Worm (Caenorhabditis elegans): ENCODE results near the gene nas-39.
"Not testable (repeated sequence)": the region's sequence is repeated elsewhere in the genome, so short reads cannot be mapped to it uniquely, and the experiment has no call there.

The nas-39 gene

DNA sequence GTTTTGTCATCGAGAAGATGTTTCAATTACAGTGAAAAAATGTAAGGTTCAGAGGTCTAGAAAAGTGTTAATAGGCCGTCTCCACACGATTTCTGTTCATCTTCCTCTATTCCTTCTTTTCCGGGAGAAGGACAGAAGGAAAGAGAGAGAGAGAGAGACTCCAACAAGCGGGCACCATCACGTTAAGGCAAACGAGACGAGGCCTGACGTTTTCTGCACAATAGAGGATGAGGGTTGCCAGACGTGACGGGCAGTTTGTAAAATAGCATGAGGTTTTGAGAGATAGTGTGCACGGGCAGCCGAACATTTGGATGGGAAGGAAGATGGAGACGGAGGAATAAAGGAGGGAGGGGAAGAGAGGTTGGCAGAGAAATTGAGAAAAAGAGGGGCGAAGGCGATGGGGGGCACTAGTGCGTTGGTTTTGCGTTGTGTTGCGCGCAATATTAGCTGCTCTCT lies 10.9 kb upstream of the nas-39 start, which contains the start of gene twf-2:
TSS of gene twf-2 (plus strand) at position 405 of the 456 bp plus-strand sequence.
- TF ChIP-seq ham-2 (GFP tag; optimal IDR thresholded peaks at IDR 0.05) (peak; percentile 83), unc-62 (GFP tag; optimal IDR thresholded peaks at IDR 0.05) (peak; percentile 91), nhr-28 (tag; optimal IDR thresholded peaks at IDR 0.05) (no peak), ces-1 (GFP tag; optimal IDR thresholded peaks at IDR 0.05) (peak; percentile 63), sptf-1 (tag; optimal IDR thresholded peaks at IDR 0.05) (peak; percentile 82), M03D4.4 (tag; optimal IDR thresholded peaks at IDR 0.05) (peak; percentile 67), drap-1 (GFP tag; optimal IDR thresholded peaks at IDR 0.05) (peak; percentile 70), pha-4 (tag; optimal IDR thresholded peaks at IDR 0.05) (peak; percentile 56), mep-1 (tag; optimal IDR thresholded peaks at IDR 0.05) (peak; percentile 63), unc-120 (tag; optimal IDR thresholded peaks at IDR 0.05; ENCODE audit: poor library complexity, severe bottlenecking) (peak; percentile 94), cnd-1 (tag; optimal IDR thresholded peaks at IDR 0.05) (peak; percentile 63), hlh-1 (tag; optimal IDR thresholded peaks at IDR 0.05) (peak; percentile 58), ztf-11 (tag; optimal IDR thresholded peaks at IDR 0.05) (peak; percentile 63), zip-8 (tag; optimal IDR thresholded peaks at IDR 0.05) (no peak), flh-1 (GFP tag; optimal IDR thresholded peaks at IDR 0.05) (no peak), nhr-237 (tag; optimal IDR thresholded peaks at IDR 0.05) (peak; percentile 38), lin-13 (tag; optimal IDR thresholded peaks at IDR 0.05) (peak; percentile 29), mls-2 (tag; optimal IDR thresholded peaks at IDR 0.05) (peak; percentile 77), ceh-43 (GFP tag; optimal IDR thresholded peaks at IDR 0.05) (no peak), nhr-76 (tag; optimal IDR thresholded peaks at IDR 0.05) (no peak)

DNA sequence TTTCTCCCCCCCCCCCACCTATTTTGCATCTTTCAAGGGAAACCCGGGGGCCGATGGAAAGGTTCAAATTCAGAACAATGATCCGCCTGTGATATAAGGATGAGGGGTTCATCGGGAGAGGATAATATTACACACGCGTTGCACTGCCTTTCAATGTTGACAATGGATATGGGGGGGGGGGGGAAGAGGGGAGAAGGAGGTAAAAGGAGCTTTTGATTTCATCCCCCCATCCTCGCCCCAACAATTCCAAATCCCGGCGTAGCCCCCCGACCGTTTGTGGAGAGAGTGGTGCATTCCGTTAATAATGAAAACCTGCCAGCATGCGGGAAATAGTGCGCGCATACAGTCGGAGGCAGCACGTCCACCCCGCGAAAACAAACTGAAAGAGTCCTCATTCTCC lies 9.6 kb upstream of the nas-39 start:
- TF ChIP-seq mab-5 (tag; optimal IDR thresholded peaks at IDR 0.05) (no peak), pha-4 (tag; optimal IDR thresholded peaks at IDR 0.05) (peak; percentile 37), nhr-28 (tag; optimal IDR thresholded peaks at IDR 0.05) (no peak), cnd-1 (tag; optimal IDR thresholded peaks at IDR 0.05) (peak; percentile 17), sptf-1 (tag; optimal IDR thresholded peaks at IDR 0.05) (peak; percentile 53), unc-62 (GFP tag; optimal IDR thresholded peaks at IDR 0.05) (no peak), mls-2 (tag; optimal IDR thresholded peaks at IDR 0.05) (peak; percentile 21)

DNA sequence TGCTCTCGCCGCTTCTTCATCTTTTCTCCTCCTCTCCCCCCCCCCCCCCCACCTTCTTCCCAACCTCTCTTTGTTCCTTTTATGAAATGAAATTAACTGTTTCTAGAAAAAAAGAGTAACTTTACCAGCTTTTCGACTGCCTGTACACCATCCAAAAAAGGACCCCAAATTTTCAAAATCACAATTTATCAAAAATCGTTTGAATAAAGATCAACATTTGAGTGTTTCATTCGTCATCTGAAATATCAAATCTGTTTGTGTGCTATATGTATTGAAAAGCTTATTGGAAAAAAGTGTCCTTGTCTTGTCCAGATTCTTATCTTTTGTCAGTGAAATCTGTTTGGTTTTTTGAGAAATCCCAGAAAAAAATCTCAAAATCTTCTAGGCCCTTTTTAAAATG lies 5.6 kb upstream of the nas-39 start:
- TF ChIP-seq unc-39 (tag; optimal IDR thresholded peaks at IDR 0.05), result no peak
- no peak for TF ChIP-seq ztf-11 (tag; optimal IDR thresholded peaks at IDR 0.05)
- no peak for TF ChIP-seq ceh-39 (tag; optimal IDR thresholded peaks at IDR 0.05)
- no peak for TF ChIP-seq M03D4.4 (tag; optimal IDR thresholded peaks at IDR 0.05)
- TF ChIP-seq nhr-237 (tag; optimal IDR thresholded peaks at IDR 0.05), result no peak
- TF ChIP-seq ham-2 (GFP tag; optimal IDR thresholded peaks at IDR 0.05), result no peak
- TF ChIP-seq elt-3 (tag; optimal IDR thresholded peaks at IDR 0.05), result no peak
- no peak for TF ChIP-seq hlh-1 (tag; optimal IDR thresholded peaks at IDR 0.05)
- TF ChIP-seq sptf-1 (tag; optimal IDR thresholded peaks at IDR 0.05), result no peak
- no peak for TF ChIP-seq tbx-8 (GFP tag; optimal IDR thresholded peaks at IDR 0.05)
- TF ChIP-seq nhr-12 (tag; optimal IDR thresholded peaks at IDR 0.05), result no peak
- no peak for TF ChIP-seq lin-13 (tag; optimal IDR thresholded peaks at IDR 0.05)
- no peak for TF ChIP-seq elt-1 (tag; optimal IDR thresholded peaks at IDR 0.05; ENCODE audit: borderline replicate concordance, insufficient read depth)
- TF ChIP-seq drap-1 (GFP tag; optimal IDR thresholded peaks at IDR 0.05), result no peak
- TF ChIP-seq ceh-83 (GFP tag; optimal IDR thresholded peaks at IDR 0.05), result no peak
- no peak for TF ChIP-seq unc-62 (GFP tag; optimal IDR thresholded peaks at IDR 0.05)

DNA sequence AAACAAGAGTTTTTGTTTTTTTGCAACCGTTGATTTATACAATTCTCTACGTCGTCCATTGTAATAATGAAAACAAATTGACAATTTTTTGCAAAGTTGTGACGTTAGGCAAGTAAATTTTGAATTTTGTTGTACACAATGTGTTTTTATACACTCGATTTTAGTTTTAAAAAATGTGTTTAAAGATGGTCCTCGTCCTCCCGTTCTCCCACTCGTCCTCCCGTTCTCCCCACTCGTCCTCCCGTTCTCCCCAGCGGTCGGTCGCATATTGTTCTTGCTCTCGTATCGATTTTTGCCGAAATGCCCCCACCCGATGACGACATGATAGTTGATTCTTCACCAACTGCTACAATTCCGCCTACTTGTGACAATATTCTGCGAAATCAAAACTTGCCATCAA lies 5.1 kb upstream of the nas-39 start, which contains the start of gene F38E9.4:
TSS of gene F38E9.4 (plus strand) at position 301 of the 400 bp plus-strand sequence.
- TF ChIP-seq nhr-237, mab-5, sptf-1 (tag; optimal IDR thresholded peaks at IDR 0.05): not testable (repeated sequence)

DNA sequence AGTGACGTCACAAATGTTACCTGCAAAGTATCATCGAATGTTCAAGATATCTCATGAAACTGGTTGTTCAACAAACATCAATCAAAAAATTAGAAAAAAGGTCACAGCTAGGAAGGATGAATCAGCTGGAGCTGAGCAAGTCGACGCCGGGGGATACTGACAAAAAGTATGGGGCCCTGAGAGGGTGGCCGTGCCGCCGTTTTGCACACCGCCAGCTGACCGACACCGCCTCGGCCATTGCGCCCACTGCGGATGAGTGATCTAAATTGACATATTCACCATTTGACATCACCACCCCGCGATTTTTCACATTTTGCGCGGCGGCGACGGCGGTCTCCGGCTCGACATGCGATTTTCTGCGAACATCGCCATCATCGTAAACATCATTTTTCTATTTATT lies 386 bp downstream of the nas-39 start:
- TF ChIP-seq nhr-2 (tag; optimal IDR thresholded peaks at IDR 0.05) (no peak), nhr-76 (tag; optimal IDR thresholded peaks at IDR 0.05) (no peak), snpc-4 (tag; optimal IDR thresholded peaks at IDR 0.05) (no peak), cnd-1 (tag; optimal IDR thresholded peaks at IDR 0.05) (no peak), nhr-237 (tag; optimal IDR thresholded peaks at IDR 0.05) (no peak), mep-1 (tag; optimal IDR thresholded peaks at IDR 0.05) (no peak), bed-3 (GFP tag; optimal IDR thresholded peaks at IDR 0.05) (no peak), ces-1 (GFP tag; optimal IDR thresholded peaks at IDR 0.05) (no peak), mab-5 (tag; optimal IDR thresholded peaks at IDR 0.05) (no peak), unc-120 (tag; optimal IDR thresholded peaks at IDR 0.05; ENCODE audit: poor library complexity, severe bottlenecking) (no peak), sptf-1 (tag; optimal IDR thresholded peaks at IDR 0.05) (no peak), unc-39 (tag; optimal IDR thresholded peaks at IDR 0.05) (no peak), lin-32 (GFP tag; optimal IDR thresholded peaks at IDR 0.05) (no peak), elt-1 (tag; optimal IDR thresholded peaks at IDR 0.05; ENCODE audit: borderline replicate concordance, insufficient read depth) (no peak), ceh-39 (tag; optimal IDR thresholded peaks at IDR 0.05) (no peak), ceh-43 (GFP tag; optimal IDR thresholded peaks at IDR 0.05) (no peak), ztf-11 (tag; optimal IDR thresholded peaks at IDR 0.05) (no peak), nhr-28 (tag; optimal IDR thresholded peaks at IDR 0.05) (no peak)

All from whole organism, mixed stage, embryonic.